Fruit fly (Drosophila melanogaster) whole organism, wandering third instar larva: ENCODE measurements around the gene ebi.

Experiments
- Abd-B ChIP-seq: fragments of >200 bp; optimal IDR thresholded peaks from 2 replicates; lab custom pipeline; 2017; ENCODE audit warnings: missing biosample characterization, missing genetic modification characterization
- Dfd ChIP-seq: fragments of >200 bp; optimal IDR thresholded peaks from 2 replicates; lab custom pipeline; 2017; ENCODE audit warnings: missing biosample characterization, missing genetic modification characterization
- Hnf4 ChIP-seq: fragments of 200-800 bp; sonication (Bioruptor generic); optimal IDR thresholded peaks from 2 replicates; lab custom pipeline; 2016; ENCODE audit warnings: missing biosample characterization, mild to moderate bottlenecking, missing genetic modification characterization
- Hr78 ChIP-seq: fragments of >200 bp; optimal IDR thresholded peaks from 2 replicates; lab custom pipeline; 2017; ENCODE audit warnings: missing biosample characterization, missing genetic modification characterization
- Myc ChIP-seq: fragments of >200 bp; optimal IDR thresholded peaks from 2 replicates; lab custom pipeline; 2017
- dmrt93B ChIP-seq: fragments of 200-800 bp; sonication (Bioruptor generic); optimal IDR thresholded peaks from 2 replicates; lab custom pipeline; 2018; ENCODE audit warnings: missing biosample characterization, mild to moderate bottlenecking, missing genetic modification characterization
- foxo ChIP-seq, 2 experiments: fragments of 200-800 bp; sonication (Bioruptor generic); optimal IDR thresholded peaks; 2 replicates in 1 of 2; 3 replicates in 1 of 2; lab custom pipeline; 2016 to 2017; ENCODE audit warnings: missing biosample characterization in 2 of 2, missing genetic modification characterization in 2 of 2
- fru ChIP-seq: fragments of 200-800 bp; sonication (Bioruptor generic); optimal IDR thresholded peaks from 3 replicates; lab custom pipeline; 2016; ENCODE audit warnings: missing biosample characterization, mild to moderate bottlenecking, missing genetic modification characterization
- h ChIP-seq: fragments of 200-800 bp; sonication (Bioruptor generic); optimal IDR thresholded peaks from 3 replicates; lab custom pipeline; 2016; ENCODE audit warnings: missing biosample characterization, mild to moderate bottlenecking, missing genetic modification characterization
- pan ChIP-seq: fragments of >200 bp; optimal IDR thresholded peaks from 2 replicates; lab custom pipeline; 2017
- rgr ChIP-seq: fragments of 200-800 bp; sonication (Bioruptor generic); optimal IDR thresholded peaks from 3 replicates; lab custom pipeline; 2016; ENCODE audit warnings: missing biosample characterization, mild to moderate bottlenecking, missing genetic modification characterization
- sage ChIP-seq: fragments of 200-800 bp; sonication (Bioruptor generic); optimal IDR thresholded peaks from 2 replicates; lab custom pipeline; 2016; ENCODE audit warnings: missing biosample characterization, mild to moderate bottlenecking, missing genetic modification characterization
- sv ChIP-seq: fragments of 200-800 bp; sonication (Bioruptor generic); optimal IDR thresholded peaks from 3 replicates; lab custom pipeline; 2016; ENCODE audit warnings: missing biosample characterization, missing genetic modification characterization

- TF ChIP-seq Myc (no peak), rgr (GFP tag; lab: Kevin White, UChicago) (no peak), Abd-B (GFP tag; lab: Kevin White, UChicago) (no peak), dmrt93B (GFP tag; lab: Kevin White, UChicago) (no peak), fru (GFP tag; lab: Kevin White, UChicago) (no peak), pan (lab: Kevin White, UChicago) (no peak), Dfd (GFP tag; lab: Kevin White, UChicago) (no peak), sv (GFP tag; lab: Kevin White, UChicago) (no peak), Hnf4 (GFP tag; lab: Kevin White, UChicago) (no peak), Hr78 (GFP tag; lab: Kevin White, UChicago) (no peak), sage (GFP tag; lab: Kevin White, UChicago) (no peak), foxo (GFP tag; optimal IDR thresholded peaks at IDR 0.05; lab: Kevin White, UChicago) (no peak), h (GFP tag; lab: Kevin White, UChicago) (no peak)
These were observed 973 bp upstream of the ebi start for dm6 chr2L:413894-414293.
